Worm (Caenorhabditis elegans) whole organism, late embryonic: Measurements from ENCODE around the gene srw-29.

Source experiments
- C08G9.2 ChIP-seq: sonication (generic microtip); optimal IDR thresholded peaks from 2 replicates; lab custom pipeline; 2016; ENCODE audit warnings: mild to moderate bottlenecking, missing genetic modification characterization, moderate library complexity, missing compliant biosample characterization
- C38D4.7 ChIP-seq: fragments of 200-800 bp; sonication (Bioruptor generic); optimal IDR thresholded peaks from 2 replicates; lab custom pipeline; 2018; ENCODE audit warnings: mild to moderate bottlenecking, missing genetic modification characterization, moderate library complexity, missing compliant biosample characterization
- K02D7.2 ChIP-seq: sonication (generic microtip); optimal IDR thresholded peaks from 2 replicates; lab custom pipeline; 2017; ENCODE audit warnings: mild to moderate bottlenecking, missing genetic modification characterization, missing compliant biosample characterization
- K09A11.1 ChIP-seq: sonication (generic microtip); optimal IDR thresholded peaks from 2 replicates; lab custom pipeline; 2017; ENCODE audit warnings: antibody characterized with exemption, mild to moderate bottlenecking, missing genetic modification characterization, missing compliant biosample characterization; ENCODE audit not compliant: insufficient read depth
- T23F11.4 ChIP-seq: fragments of 200-800 bp; sonication (Bioruptor generic); optimal IDR thresholded peaks from 2 replicates; lab custom pipeline; 2018; ENCODE audit warnings: mild to moderate bottlenecking, missing genetic modification characterization, missing compliant biosample characterization
- Y22D7AL.16 ChIP-seq: sonication (generic microtip); optimal IDR thresholded peaks from 2 replicates; lab custom pipeline; 2016; ENCODE audit warnings: missing genetic modification characterization, missing compliant biosample characterization
- ahr-1 ChIP-seq: sonication (generic microtip); optimal IDR thresholded peaks from 2 replicates; lab custom pipeline; 2016; ENCODE audit warnings: missing genetic modification characterization, missing compliant biosample characterization
- ceh-19 ChIP-seq: fragments of 200-800 bp; sonication (Bioruptor generic); optimal IDR thresholded peaks from 2 replicates; lab custom pipeline; 2018; ENCODE audit warnings: mild to moderate bottlenecking, missing genetic modification characterization, missing compliant biosample characterization
- ceh-22 ChIP-seq: sonication (generic microtip); optimal IDR thresholded peaks from 2 replicates; lab custom pipeline; 2017; ENCODE audit warnings: missing biosample characterization, missing genetic modification characterization
- ceh-24 ChIP-seq: sonication (generic microtip); optimal IDR thresholded peaks from 2 replicates; lab custom pipeline; 2016; ENCODE audit warnings: mild to moderate bottlenecking, missing genetic modification characterization, missing compliant biosample characterization
- ceh-30 ChIP-seq: fragments of 150-350 bp; optimal IDR thresholded peaks from 2 replicates; lab custom pipeline; 2014; ENCODE audit warnings: missing biosample characterization, missing genetic modification characterization
- ceh-34 ChIP-seq: sonication (generic microtip); optimal IDR thresholded peaks from 2 replicates; lab custom pipeline; 2016; ENCODE audit warnings: mild to moderate bottlenecking, missing genetic modification characterization, missing compliant biosample characterization
- ceh-45 ChIP-seq: fragments of 200-800 bp; sonication (Bioruptor generic); IDR thresholded peaks from 2 replicates; pipeline ENCODE4 v1.3.6; 2022; ENCODE audit warnings: missing genetic modification reagents, missing genetic modification characterization, missing compliant biosample characterization
- ceh-9 ChIP-seq: sonication (generic microtip); optimal IDR thresholded peaks from 2 replicates; lab custom pipeline; 2016; ENCODE audit warnings: mild to moderate bottlenecking, missing genetic modification characterization, inconsistent platforms, missing compliant biosample characterization
- dve-1 ChIP-seq: sonication (generic microtip); optimal IDR thresholded peaks from 2 replicates; lab custom pipeline; 2017; ENCODE audit warnings: antibody characterized with exemption, mild to moderate bottlenecking, missing genetic modification characterization, missing compliant biosample characterization
- elt-2 ChIP-seq: sonication (generic microtip); optimal IDR thresholded peaks from 2 replicates; lab custom pipeline; 2016; ENCODE audit warnings: missing genetic modification reagents, missing genetic modification characterization, missing compliant biosample characterization
- fax-1 ChIP-seq: sonication (generic microtip); optimal IDR thresholded peaks from 2 replicates; lab custom pipeline; 2016; ENCODE audit warnings: missing genotype, missing genetic modification characterization, missing compliant biosample characterization
- gmeb-2 ChIP-seq: sonication (generic microtip); optimal IDR thresholded peaks from 2 replicates; lab custom pipeline; 2016; ENCODE audit warnings: missing genetic modification characterization, inconsistent platforms, missing compliant biosample characterization
- hlh-13 ChIP-seq: fragments of 200-800 bp; sonication (Bioruptor generic); optimal IDR thresholded peaks from 2 replicates; lab custom pipeline; 2018; ENCODE audit warnings: mild to moderate bottlenecking, missing genetic modification characterization, missing compliant biosample characterization
- hlh-15 ChIP-seq: sonication (generic microtip); optimal IDR thresholded peaks from 2 replicates; lab custom pipeline; 2016; ENCODE audit warnings: missing genetic modification characterization, missing compliant biosample characterization
- hlh-6 ChIP-seq: sonication (generic microtip); optimal IDR thresholded peaks from 2 replicates; lab custom pipeline; 2016; ENCODE audit warnings: missing genotype, missing genetic modification characterization, missing compliant biosample characterization
- lim-6 ChIP-seq: sonication (generic microtip); optimal IDR thresholded peaks from 2 replicates; lab custom pipeline; 2016; ENCODE audit warnings: missing genetic modification characterization, missing compliant biosample characterization
- madf-2 ChIP-seq: sonication (generic microtip); optimal IDR thresholded peaks from 2 replicates; lab custom pipeline; 2017; ENCODE audit warnings: missing genetic modification characterization, missing compliant biosample characterization
- mec-3 ChIP-seq: sonication (generic microtip); optimal IDR thresholded peaks from 2 replicates; lab custom pipeline; 2016; ENCODE audit warnings: borderline replicate concordance, missing genetic modification characterization, missing compliant biosample characterization
- nhr-11 ChIP-seq: fragments of 150-350 bp; optimal IDR thresholded peaks from 2 replicates; lab custom pipeline; 2014; ENCODE audit warnings: missing biosample characterization, missing genetic modification characterization
- nhr-232 ChIP-seq: sonication (generic microtip); optimal IDR thresholded peaks from 2 replicates; lab custom pipeline; 2016; ENCODE audit warnings: missing genetic modification characterization, missing compliant biosample characterization
- npax-4 ChIP-seq: sonication (generic microtip); optimal IDR thresholded peaks from 2 replicates; lab custom pipeline; 2016; ENCODE audit warnings: missing genetic modification characterization, missing compliant biosample characterization
- odd-2 ChIP-seq: sonication (generic microtip); optimal IDR thresholded peaks from 2 replicates; lab custom pipeline; 2017; ENCODE audit warnings: antibody characterized with exemption, mild to moderate bottlenecking, missing genetic modification characterization, missing compliant biosample characterization
- pax-1 ChIP-seq: fragments of 150-350 bp; optimal IDR thresholded peaks from 2 replicates; lab custom pipeline; 2014; ENCODE audit warnings: missing biosample characterization, missing genetic modification characterization
- pha-2 ChIP-seq: sonication (generic microtip); optimal IDR thresholded peaks from 2 replicates; lab custom pipeline; 2017; ENCODE audit warnings: mild to moderate bottlenecking, missing genetic modification characterization, missing compliant biosample characterization
- pha-4 ChIP-seq: fragments of 150-350 bp; optimal IDR thresholded peaks from 2 replicates; lab custom pipeline; 2018; ENCODE audit warnings: missing biosample characterization, missing genetic modification reagents, missing genetic modification characterization
- pqm-1 ChIP-seq: sonication (generic microtip); optimal IDR thresholded peaks from 2 replicates; lab custom pipeline; 2016; ENCODE audit warnings: missing genetic modification characterization, missing compliant biosample characterization
- pros-1 ChIP-seq: fragments of 150-350 bp; optimal IDR thresholded peaks from 2 replicates; lab custom pipeline; 2014; ENCODE audit warnings: missing biosample characterization, missing genetic modification reagents, missing genetic modification characterization
- sdc-2 ChIP-seq: sonication (generic microtip); optimal IDR thresholded peaks from 2 replicates; lab custom pipeline; 2016; ENCODE audit warnings: missing genotype, missing genetic modification characterization, missing compliant biosample characterization
- sox-2 ChIP-seq: fragments of 200-800 bp; sonication (Bioruptor generic); IDR thresholded peaks from 2 replicates; pipeline ENCODE4 v1.3.6; 2022; ENCODE audit warnings: missing genetic modification reagents, missing genetic modification characterization, missing compliant biosample characterization
- sox-4 ChIP-seq: sonication (generic microtip); optimal IDR thresholded peaks from 2 replicates; lab custom pipeline; 2017; ENCODE audit warnings: mild to moderate bottlenecking, missing genetic modification characterization, inconsistent platforms, missing compliant biosample characterization
- syd-9 ChIP-seq: sonication (generic microtip); optimal IDR thresholded peaks from 2 replicates; lab custom pipeline; 2016; ENCODE audit warnings: mild to moderate bottlenecking, missing genetic modification characterization, moderate library complexity, missing compliant biosample characterization
- tbx-2 ChIP-seq: sonication (generic microtip); optimal IDR thresholded peaks from 2 replicates; lab custom pipeline; 2016; ENCODE audit warnings: missing genetic modification characterization, missing compliant biosample characterization
- tbx-7 ChIP-seq: sonication (generic microtip); optimal IDR thresholded peaks from 2 replicates; lab custom pipeline; 2016; ENCODE audit warnings: missing genotype, missing genetic modification characterization, missing compliant biosample characterization
- ttx-3 ChIP-seq: sonication (generic microtip); optimal IDR thresholded peaks from 2 replicates; lab custom pipeline; 2016; ENCODE audit warnings: missing genetic modification reagents, missing genetic modification characterization, missing compliant biosample characterization
- unc-55 ChIP-seq: sonication (generic microtip); optimal IDR thresholded peaks from 2 replicates; lab custom pipeline; 2017; ENCODE audit warnings: missing biosample characterization, missing genetic modification reagents, missing genetic modification characterization
- unc-86 ChIP-seq: sonication (generic microtip); optimal IDR thresholded peaks from 2 replicates; lab custom pipeline; 2016; ENCODE audit warnings: missing genetic modification characterization, missing compliant biosample characterization
- zip-5 ChIP-seq: sonication (generic microtip); optimal IDR thresholded peaks from 2 replicates; lab custom pipeline; 2016; ENCODE audit warnings: missing genetic modification characterization, missing compliant biosample characterization
- ztf-16 ChIP-seq: sonication (generic microtip); optimal IDR thresholded peaks from 2 replicates; lab custom pipeline; 2017; ENCODE audit warnings: missing genetic modification characterization, missing compliant biosample characterization

srw-29 gene

ce11 chrV:16424428-16424827 lies at the start of gene srw-29:
TSS of gene srw-29 (minus strand) at chrV:16424528.
- TF ChIP-seq T23F11.4 (GFP tag; lab: Kevin White, UChicago) (no peak), K02D7.2 (tag; lab: Kevin White, UChicago) (no peak), nhr-232 (tag; lab: Kevin White, UChicago) (no peak), pros-1 (tag; lab: Kevin White, UChicago) (no peak), C38D4.7 (no peak), pha-2 (tag; lab: Kevin White, UChicago) (no peak), lim-6 (tag; lab: Kevin White, UChicago) (no peak), unc-86 (no peak), Y22D7AL.16 (tag; lab: Kevin White, UChicago) (no peak), K09A11.1 (tag; lab: Kevin White, UChicago) (no peak), nhr-11 (tag; lab: Kevin White, UChicago) (no peak), sdc-2 (no peak), ceh-9 (tag; lab: Kevin White, UChicago) (no peak), unc-55 (GFP tag; lab: Kevin White, UChicago) (no peak), pha-4 (tag; lab: Kevin White, UChicago) (no peak), ceh-30 (tag; lab: Kevin White, UChicago) (no peak), ceh-45 (GFP tag; lab: Robert Waterston, UW) (no peak), dve-1 (tag; lab: Kevin White, UChicago) (no peak), npax-4 (tag; lab: Kevin White, UChicago) (no peak), gmeb-2 (tag; lab: Kevin White, UChicago) (no peak)

ce11 chrV:16471995-16472563 lies 47.8 kb upstream of the srw-29 start, which contains the start of gene srw-35:
TSS of gene srw-35 (plus strand) at chrV:16472513.
- no peak for TF ChIP-seq hlh-6 (tag; lab: Kevin White, UChicago)
- TF ChIP-seq syd-9 = no peak
- TF ChIP-seq tbx-2 (tag; lab: Kevin White, UChicago) = no peak
- TF ChIP-seq odd-2 (tag; lab: Kevin White, UChicago) = no peak
- no peak for TF ChIP-seq ceh-34 (tag; lab: Kevin White, UChicago)
- TF ChIP-seq hlh-13 (GFP tag; lab: Kevin White, UChicago) = no peak
- no peak for TF ChIP-seq hlh-15 (tag; lab: Kevin White, UChicago)
- no peak for TF ChIP-seq elt-2
- TF ChIP-seq ceh-9 (tag; lab: Kevin White, UChicago) = no peak
- no peak for TF ChIP-seq ceh-19 (GFP tag; lab: Kevin White, UChicago)
- TF ChIP-seq fax-1 (tag; lab: Kevin White, UChicago) = no peak
- no peak for TF ChIP-seq ahr-1 (tag; lab: Kevin White, UChicago)

- TF ChIP-seq ceh-24 (tag; lab: Kevin White, UChicago) = no peak
- TF ChIP-seq ttx-3 (tag; lab: Kevin White, UChicago) = no peak
- TF ChIP-seq dve-1 (tag; lab: Kevin White, UChicago) = no peak
- TF ChIP-seq madf-2 (tag; lab: Kevin White, UChicago) = no peak
- TF ChIP-seq tbx-7 (tag; lab: Kevin White, UChicago) = no peak
- TF ChIP-seq K09A11.1 (tag; lab: Kevin White, UChicago) = no peak
- no peak for TF ChIP-seq C08G9.2 (tag; lab: Kevin White, UChicago)
- TF ChIP-seq sox-2 = no peak
- no peak for TF ChIP-seq pqm-1
- no peak for TF ChIP-seq pha-2 (tag; lab: Kevin White, UChicago)
- TF ChIP-seq nhr-232 (tag; lab: Kevin White, UChicago) = no peak
- TF ChIP-seq lim-6 (tag; lab: Kevin White, UChicago) = no peak
- TF ChIP-seq pax-1 (tag; lab: Kevin White, UChicago) = no peak
- TF ChIP-seq zip-5 (tag; lab: Kevin White, UChicago) = no peak
- no peak for TF ChIP-seq mec-3 (tag; lab: Kevin White, UChicago)
- no peak for TF ChIP-seq ceh-22
- TF ChIP-seq sox-4 (tag; lab: Kevin White, UChicago) = no peak
- TF ChIP-seq ztf-16 (tag; lab: Kevin White, UChicago) = no peak
These were observed 46.6 kb upstream of the srw-29 start, which contains the start of gene srh-138 for ce11 chrV:16470916-16471315. TSS of gene srh-138 (minus strand) at chrV:16471016.
